Fruit fly (Drosophila melanogaster): ENCODE measurements around the gene nau.

The nau gene

DNA sequence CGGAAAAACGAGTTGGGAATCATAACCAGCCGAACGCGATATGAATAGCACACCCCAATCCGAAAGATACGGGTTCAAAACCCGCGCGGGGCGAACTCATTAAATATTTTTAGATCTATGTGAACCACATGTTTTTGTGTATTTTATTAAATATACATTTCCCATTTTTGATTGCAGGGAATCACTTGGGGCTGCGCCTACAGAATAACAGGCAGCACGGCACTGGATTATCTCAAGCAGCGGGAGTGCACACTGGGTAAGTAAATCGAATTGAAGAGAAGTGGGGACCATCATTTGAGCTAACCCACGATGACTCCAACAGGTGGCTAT is 12.3 kb upstream of the nau start (continued):
- TF ChIP-seq Hr78 (GFP tag; optimal IDR thresholded peaks at IDR 0.05) (no peak), CG3847 (GFP tag; IDR thresholded peaks at IDR 0.05) (no peak), lola (GFP tag; optimal IDR thresholded peaks at IDR 0.05) (no peak), fd102C (GFP tag; optimal IDR thresholded peaks at IDR 0.05) (no peak), CG30020 (tag; optimal IDR thresholded peaks at IDR 0.05) (no peak)

DNA sequence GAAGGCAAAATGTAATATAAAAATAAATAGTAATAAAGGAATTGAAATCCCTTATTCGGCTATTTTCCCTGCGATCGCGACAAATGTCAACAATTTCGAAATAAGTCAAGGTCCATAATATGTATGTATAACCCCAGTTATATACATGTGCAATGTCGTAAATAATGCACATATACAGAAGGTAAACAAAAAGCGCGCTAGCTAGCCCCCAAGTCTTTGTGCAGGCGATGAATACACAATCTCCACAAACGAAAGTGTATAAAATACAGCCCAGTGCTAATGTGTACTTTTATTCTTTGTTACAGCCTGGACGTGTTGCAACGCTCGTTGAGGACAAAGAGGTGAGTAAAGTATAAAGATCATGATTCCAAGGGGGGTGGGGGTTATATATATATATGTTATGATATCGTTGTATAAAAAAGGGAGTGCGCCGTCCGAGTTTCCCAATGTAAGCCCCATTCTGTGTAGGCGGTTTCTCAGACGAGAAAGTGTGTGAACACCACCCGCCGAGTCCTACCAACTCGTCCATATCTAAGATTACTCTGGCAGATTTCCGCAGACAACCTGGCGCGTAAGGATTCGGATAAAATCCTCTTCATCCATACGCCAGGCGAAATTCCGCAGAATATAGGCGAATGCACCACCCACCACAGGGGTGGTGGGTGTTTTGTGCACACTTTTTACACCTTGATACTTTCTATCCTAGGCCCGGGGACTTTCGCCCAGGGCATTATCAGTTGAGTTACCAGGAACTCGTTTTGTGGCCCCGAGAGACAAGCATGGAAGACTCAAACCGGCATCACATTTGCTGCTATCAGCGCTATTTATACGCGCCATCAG is 11.7 kb upstream of the nau start:
- TF ChIP-seq gt (GFP tag; IDR thresholded peaks at IDR 0.05) (no peak), CG10462 (GFP tag; optimal IDR thresholded peaks at IDR 0.05) (no peak), ttk (GFP tag; IDR thresholded peaks at IDR 0.05) (peak; percentile 53; the same call in 1 of the 2 replicates), YL-1 (GFP tag; optimal IDR thresholded peaks at IDR 0.05) (peak; percentile 26), Blimp-1 (GFP tag; optimal IDR thresholded peaks at IDR 0.05) (no peak), CG10147 (GFP tag; optimal IDR thresholded peaks at IDR 0.05) (no peak), Nf-YB (GFP tag; optimal IDR thresholded peaks at IDR 0.05) (no peak), dmrt99B (tag; optimal IDR thresholded peaks at IDR 0.05) (peak; percentile 19), klu (GFP tag; IDR thresholded peaks at IDR 0.05) (peak; percentile 30; the same call in 1 of the 2 replicates), Bgb (GFP tag; IDR thresholded peaks at IDR 0.05; ENCODE audit: partially characterized antibody) (peak; percentile 79), CG12071 (GFP tag; optimal IDR thresholded peaks at IDR 0.05) (peak; percentile 20), ash1 (GFP tag; optimal IDR thresholded peaks at IDR 0.05) (no peak), sob (GFP tag; IDR thresholded peaks at IDR 0.05) (peak; percentile 60), en (GFP tag; optimal IDR thresholded peaks at IDR 0.05) (no peak), pum (GFP tag; optimal IDR thresholded peaks at IDR 0.05) (no peak), luna (GFP tag; optimal IDR thresholded peaks at IDR 0.05) (no peak), D19A (tag; optimal IDR thresholded peaks at IDR 0.05) (peak; percentile 19), pho (GFP tag; optimal IDR thresholded peaks at IDR 0.05) (peak; percentile 17), CG9797 (GFP tag; optimal IDR thresholded peaks at IDR 0.05) (no peak), CG6254 (GFP tag; optimal IDR thresholded peaks at IDR 0.05) (peak; percentile 31), CG13296 (GFP tag; optimal IDR thresholded peaks at IDR 0.05) (peak; percentile 52), Nf-YA (GFP tag; IDR thresholded peaks at IDR 0.05) (no peak), tin (GFP tag; optimal IDR thresholded peaks at IDR 0.05) (no peak), Nf-YC (tag; optimal IDR thresholded peaks at IDR 0.05) (peak; percentile 38), ci (GFP tag; IDR thresholded peaks at IDR 0.05) (peak; percentile 63; the same call in 2 of the 3 replicates), cas (GFP tag; IDR thresholded peaks at IDR 0.05) (no peak), fd102C (GFP tag; optimal IDR thresholded peaks at IDR 0.05) (peak; percentile 16), Abd-B (GFP tag; optimal IDR thresholded peaks at IDR 0.05) (no peak), run (tag; optimal IDR thresholded peaks at IDR 0.05) (no peak), CG3281 (GFP tag; optimal IDR thresholded peaks at IDR 0.05) (no peak), CG34224 (GFP tag; IDR thresholded peaks at IDR 0.05; ENCODE audit: partially characterized antibody) (peak; percentile 72), zfh2 (GFP tag; optimal IDR thresholded peaks at IDR 0.05) (no peak), CG4360 (GFP tag; IDR thresholded peaks at IDR 0.05) (0 out of 2 replicates have a peak, but pooled peaks have one; percentile 25), cwo (GFP tag; optimal IDR thresholded peaks at IDR 0.05) (no peak), Xbp1 (GFP tag; optimal IDR thresholded peaks at IDR 0.05) (no peak), CG17829 (tag; optimal IDR thresholded peaks at IDR 0.05) (peak; percentile 9), BtbVII (GFP tag; optimal IDR thresholded peaks at IDR 0.05) (no peak), E2f1 (GFP tag; IDR thresholded peaks at IDR 0.05) (no peak), ftz-f1 (GFP tag; optimal IDR thresholded peaks at IDR 0.05) (peak; percentile 44), gfzf (GFP tag; optimal IDR thresholded peaks at IDR 0.05) (no peak), Ets97D (GFP tag; optimal IDR thresholded peaks at IDR 0.05) (no peak), toy (GFP tag; IDR thresholded peaks at IDR 0.05) (no peak), danr (GFP tag; IDR thresholded peaks at IDR 0.05) (no peak)
